Worm (Caenorhabditis elegans): ENCODE results near the gene ced-4.

DNA sequence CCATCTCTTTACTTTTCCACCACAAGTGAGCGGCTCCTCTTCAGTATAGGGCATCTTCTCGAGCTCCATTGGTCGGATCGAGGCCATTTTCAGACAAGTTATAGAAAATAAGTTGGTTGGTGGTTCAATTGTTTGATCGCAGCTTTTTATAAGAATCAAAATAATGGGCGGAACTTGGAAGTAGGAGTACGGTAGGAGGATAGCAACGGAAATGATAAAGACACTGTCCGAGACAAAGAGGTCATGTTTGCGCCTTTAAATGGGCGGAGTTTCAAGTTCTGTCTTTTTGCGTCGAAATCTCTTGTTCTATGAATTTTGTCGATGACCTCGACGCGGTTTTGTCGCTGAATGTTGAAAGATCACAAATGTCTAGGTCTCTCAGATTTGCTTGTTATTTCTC is 30.0 kb upstream of the ced-4 start, which contains the start of gene F26A1.8:
- TF ChIP-seq unc-62 (GFP tag; optimal IDR thresholded peaks at IDR 0.05), result no peak
- TF ChIP-seq lsy-2 (tag; optimal IDR thresholded peaks at IDR 0.05), result no peak
- TF ChIP-seq ztf-11 (tag; optimal IDR thresholded peaks at IDR 0.05), result no peak
- no peak for TF ChIP-seq pha-4 (tag; optimal IDR thresholded peaks at IDR 0.05)
- no peak for TF ChIP-seq tbx-8 (GFP tag; optimal IDR thresholded peaks at IDR 0.05)
- TF ChIP-seq nhr-12 (tag; optimal IDR thresholded peaks at IDR 0.05), result no peak
- no peak for TF ChIP-seq blmp-1 (tag; optimal IDR thresholded peaks at IDR 0.05)
- TF ChIP-seq ceh-83 (GFP tag; optimal IDR thresholded peaks at IDR 0.05), result no peak
- no peak for TF ChIP-seq nhr-76 (tag; optimal IDR thresholded peaks at IDR 0.05)
- no peak for TF ChIP-seq lin-13 (tag; optimal IDR thresholded peaks at IDR 0.05)
- no peak for TF ChIP-seq sem-2 (GFP tag; optimal IDR thresholded peaks at IDR 0.05)
- TF ChIP-seq lin-32 (GFP tag; optimal IDR thresholded peaks at IDR 0.05), result no peak
- no peak for TF ChIP-seq nhr-237 (tag; optimal IDR thresholded peaks at IDR 0.05)
- TF ChIP-seq unc-39 (tag; optimal IDR thresholded peaks at IDR 0.05), result no peak
